Fruit fly (Drosophila melanogaster): Measurements from ENCODE around the gene Nup205.

Nup205 gene

dm6 chrX:19884204-19884603 lies 32.2 kb downstream of the Nup205 start:
- TF ChIP-seq fru (optimal IDR thresholded peaks at IDR 0.05) (no peak), nau (GFP tag; optimal IDR thresholded peaks at IDR 0.05) (no peak), zf30C (GFP tag; optimal IDR thresholded peaks at IDR 0.05) (peak; percentile 9), CG7839 (tag; optimal IDR thresholded peaks at IDR 0.05) (peak; percentile 31), CG2712 (tag; optimal IDR thresholded peaks at IDR 0.05) (peak; percentile 29), ato (GFP tag; IDR thresholded peaks at IDR 0.05; ENCODE audit: partially characterized antibody) (no peak), CG3407 (GFP tag; optimal IDR thresholded peaks at IDR 0.05) (peak; percentile 16), ci (GFP tag; IDR thresholded peaks at IDR 0.05) (0 out of 3 replicates have a peak, but pooled peaks have one; percentile 17), NFAT (GFP tag; IDR thresholded peaks at IDR 0.05) (no peak), D19A (tag; optimal IDR thresholded peaks at IDR 0.05) (peak; percentile 25), CG17385 (GFP tag; optimal IDR thresholded peaks at IDR 0.05) (peak; percentile 22), wor (GFP tag; IDR thresholded peaks at IDR 0.05) (no peak), CG18262 (tag; optimal IDR thresholded peaks at IDR 0.05) (peak; percentile 57), Xbp1 (GFP tag; optimal IDR thresholded peaks at IDR 0.05) (peak; percentile 13), tin (GFP tag; optimal IDR thresholded peaks at IDR 0.05) (peak; percentile 6), row (GFP tag; IDR thresholded peaks at IDR 0.05) (peak; percentile 31; the same call in 2 of the 3 replicates), lmd (GFP tag; IDR thresholded peaks at IDR 0.05) (0 out of 2 replicates have a peak, but pooled peaks have one; percentile 5), CG1832 (GFP tag; optimal IDR thresholded peaks at IDR 0.05) (no peak), nerfin-2 (GFP tag; IDR thresholded peaks at IDR 0.05; ENCODE audit: partially characterized antibody) (no peak), CG17361 (GFP tag; IDR thresholded peaks at IDR 0.05) (peak; percentile 63; the same call in 2 of the 3 replicates), fd3F (GFP tag; optimal IDR thresholded peaks at IDR 0.05) (no peak), Hey (tag; optimal IDR thresholded peaks at IDR 0.05) (no peak), Hr51 (GFP tag; optimal IDR thresholded peaks at IDR 0.05) (peak in 1 of 2 experiments; percentile 22), CG13424 (tag; optimal IDR thresholded peaks at IDR 0.05) (peak; percentile 24), CG7556 (GFP tag; optimal IDR thresholded peaks at IDR 0.05) (peak; percentile 41), CG11504 (tag; optimal IDR thresholded peaks at IDR 0.05) (peak; percentile 63), dmrt11E (tag; optimal IDR thresholded peaks at IDR 0.05) (peak; percentile 49), CG4820 (GFP tag; optimal IDR thresholded peaks at IDR 0.05) (peak; percentile 0), ind (GFP tag; optimal IDR thresholded peaks at IDR 0.05) (peak; percentile 13), z (GFP tag; IDR thresholded peaks at IDR 0.05) (no peak), dysf (GFP tag; IDR thresholded peaks at IDR 0.05) (0 out of 3 replicates have a peak, but pooled peaks have one; percentile 16), Pdp1 (GFP tag; optimal IDR thresholded peaks at IDR 0.05) (peak in 1 of 2 experiments; percentile 21), gem (tag; optimal IDR thresholded peaks at IDR 0.05) (peak; percentile 62), sens (GFP tag) (peak; percentile 83), tx (GFP tag; optimal IDR thresholded peaks at IDR 0.05) (no peak), CG30403 (GFP tag; optimal IDR thresholded peaks at IDR 0.05) (peak; percentile 53), Atf3 (GFP tag; optimal IDR thresholded peaks at IDR 0.05) (peak; percentile 14), Sox100B (GFP tag; optimal IDR thresholded peaks at IDR 0.05) (peak; percentile 55), CG9437 (GFP tag; optimal IDR thresholded peaks at IDR 0.05) (peak; percentile 27), CG15479 (GFP tag; optimal IDR thresholded peaks at IDR 0.05) (no peak), crol (GFP tag; IDR thresholded peaks at IDR 0.05) (no peak), sqz (GFP tag; optimal IDR thresholded peaks at IDR 0.05) (no peak), Oli (tag; optimal IDR thresholded peaks at IDR 0.05) (peak; percentile 45), CG1603 (tag; optimal IDR thresholded peaks at IDR 0.05) (peak; percentile 30), CG10147 (GFP tag; optimal IDR thresholded peaks at IDR 0.05) (no peak), eve (GFP tag; optimal IDR thresholded peaks at IDR 0.05) (peak in 1 of 2 experiments; percentile 72), tio (GFP tag; optimal IDR thresholded peaks at IDR 0.05) (peak; percentile 36), bcd (GFP tag; optimal IDR thresholded peaks at IDR 0.05) (peak; percentile 22), CG4854 (GFP tag; optimal IDR thresholded peaks at IDR 0.05) (no peak), CG10979 (tag; optimal IDR thresholded peaks at IDR 0.05) (peak; percentile 52)

Measured in whole organism, embryonic.